Worm (Caenorhabditis elegans): ENCODE data around the gene ugt-50.

The ugt-50 gene

ce11 chrX:12702713-12703112 lies 11.3 kb downstream of the ugt-50 start:
- TF ChIP-seq dmd-4 (tag; optimal IDR thresholded peaks at IDR 0.05) (no peak), nhr-21 (tag; optimal IDR thresholded peaks at IDR 0.05) (no peak), blmp-1 (tag; optimal IDR thresholded peaks at IDR 0.05; ENCODE audit: insufficient read depth) (no peak), ama-1 (optimal IDR thresholded peaks at IDR 0.05) (no peak), alr-1 (tag; optimal IDR thresholded peaks at IDR 0.05) (no peak), lin-11 (tag; optimal IDR thresholded peaks at IDR 0.05) (no peak), egl-27 (tag; optimal IDR thresholded peaks at IDR 0.05) (no peak), F13H6.1 (tag; optimal IDR thresholded peaks at IDR 0.05) (no peak)

- TF ChIP-seq lsy-2 (tag; optimal IDR thresholded peaks at IDR 0.05) (no peak), alr-1 (tag; optimal IDR thresholded peaks at IDR 0.05) (no peak), C34F6.9 (tag; optimal IDR thresholded peaks at IDR 0.05) (no peak), skn-1 (tag; optimal IDR thresholded peaks at IDR 0.05) (no peak), unc-62 (GFP tag; optimal IDR thresholded peaks at IDR 0.05) (no peak), ztf-1 (GFP tag; conservative IDR thresholded peaks at IDR 0.05) (no peak), crh-2 (tag; optimal IDR thresholded peaks at IDR 0.05) (no peak), nhr-237 (tag; optimal IDR thresholded peaks at IDR 0.05) (no peak), sma-9 (GFP tag; optimal IDR thresholded peaks at IDR 0.05) (no peak), sma-9 (tag; optimal IDR thresholded peaks at IDR 0.05) (no peak), R02D3.7 (tag; optimal IDR thresholded peaks at IDR 0.05) (no peak), dmd-4 (tag; optimal IDR thresholded peaks at IDR 0.05) (no peak), nhr-25 (tag; optimal IDR thresholded peaks at IDR 0.05) (no peak), lin-11 (tag; optimal IDR thresholded peaks at IDR 0.05) (no peak), fos-1 (tag; optimal IDR thresholded peaks at IDR 0.05) (no peak), nhr-11 (tag; optimal IDR thresholded peaks at IDR 0.05) (no peak), ama-1 (optimal IDR thresholded peaks at IDR 0.05) (no peak)
Observed at ce11 chrX:12704721-12705120, 13.3 kb downstream of the ugt-50 start, which contains the start of gene nhr-272. nhr-272 (minus strand) TSS chrX:12704821.

ce11 chrX:12712353-12712752 lies 21.0 kb downstream of the ugt-50 start, which contains the start of gene rgs-2:
rgs-2 (plus strand) TSS chrX:12712653.
- no peak for TF ChIP-seq aly-2 (tag; optimal IDR thresholded peaks at IDR 0.05)
- no peak for TF ChIP-seq R02D3.7 (tag; optimal IDR thresholded peaks at IDR 0.05)
- peak; percentile 4 for TF ChIP-seq unc-55 (GFP tag; optimal IDR thresholded peaks at IDR 0.05)

ce11 chrX:12713014-12713413 lies 21.6 kb downstream of the ugt-50 start:
- TF ChIP-seq C34F6.9 (tag; optimal IDR thresholded peaks at IDR 0.05), result peak; percentile 31
- peak in 1 of 2 experiments; percentile 0 for TF ChIP-seq lsy-2 (tag; optimal IDR thresholded peaks at IDR 0.05)
- TF ChIP-seq F13H6.1 (tag; optimal IDR thresholded peaks at IDR 0.05), result no peak
- TF ChIP-seq nhr-11 (tag; optimal IDR thresholded peaks at IDR 0.05), result no peak
- TF ChIP-seq nhr-129 (tag; optimal IDR thresholded peaks at IDR 0.05), result peak; percentile 36

ce11 chrX:12721429-12721828 lies 30.1 kb downstream of the ugt-50 start:
- TF ChIP-seq snpc-4 (tag; optimal IDR thresholded peaks at IDR 0.05), result no peak
- no peak for TF ChIP-seq blmp-1 (tag; optimal IDR thresholded peaks at IDR 0.05; ENCODE audit: insufficient read depth)
- TF ChIP-seq lin-13 (GFP tag; optimal IDR thresholded peaks at IDR 0.05), result no peak
- no peak for TF ChIP-seq unc-39 (tag; optimal IDR thresholded peaks at IDR 0.05)

- TF ChIP-seq snpc-4 (tag; optimal IDR thresholded peaks at IDR 0.05) (no peak), lin-11 (tag; optimal IDR thresholded peaks at IDR 0.05) (peak; percentile 18)
Observed at ce11 chrX:12726129-12726528, 34.8 kb downstream of the ugt-50 start.

- no peak for TF ChIP-seq nhr-77 (tag; optimal IDR thresholded peaks at IDR 0.05)
- no peak for TF ChIP-seq F13H6.1 (tag; optimal IDR thresholded peaks at IDR 0.05)
Observed at ce11 chrX:12730075-12730474, 38.7 kb downstream of the ugt-50 start.

ce11 chrX:12731188-12731857 lies 40.0 kb downstream of the ugt-50 start, which contains the start of gene pgp-12:
pgp-12 (plus strand) TSS chrX:12731807.
- TF ChIP-seq nhr-77 (tag; optimal IDR thresholded peaks at IDR 0.05) (no peak), nhr-6 (tag; optimal IDR thresholded peaks at IDR 0.05) (no peak), lin-39 (tag; optimal IDR thresholded peaks at IDR 0.05) (no peak), nhr-10 (tag; optimal IDR thresholded peaks at IDR 0.05) (no peak), lin-11 (tag; optimal IDR thresholded peaks at IDR 0.05) (no peak), ceh-82 (tag; optimal IDR thresholded peaks at IDR 0.05) (no peak), sma-9 (GFP tag; optimal IDR thresholded peaks at IDR 0.05) (no peak), sma-9 (tag; optimal IDR thresholded peaks at IDR 0.05) (no peak), C34F6.9 (tag; optimal IDR thresholded peaks at IDR 0.05) (no peak), dmd-4 (tag; optimal IDR thresholded peaks at IDR 0.05) (no peak)

Measured in whole organism, L2 larva.